Fruit fly (Drosophila melanogaster) whole organism, embryonic: Measurements from ENCODE around the gene Tmep.
A peak's percentile ranks its signal among the peaks of the same experiment; 100 is the strongest.

Source experiments
- Aef1 ChIP-seq: fragments of 200-800 bp; sonication (Bioruptor generic); IDR thresholded peaks from 3 replicates; pipeline ENCODE4 v1.3.6; 2022; ENCODE audit warnings: missing biosample characterization, missing genetic modification characterization
- Atf6 ChIP-seq: fragments of 200-800 bp; sonication (Bioruptor generic); IDR thresholded peaks from 2 replicates; pipeline ENCODE4 v1.3.6; 2022; ENCODE audit warnings: missing biosample characterization, missing genetic modification characterization
- B-H1 ChIP-seq: fragments of 200-800 bp; sonication (Bioruptor generic); IDR thresholded peaks from 3 replicates; pipeline ENCODE4 v1.3.6; 2022; ENCODE audit warnings: missing biosample characterization, missing genetic modification characterization
- CG10209 ChIP-seq: fragments of 200-800 bp; sonication (Bioruptor generic); optimal IDR thresholded peaks from 3 replicates; lab custom pipeline; 2017; ENCODE audit warnings: missing biosample characterization, mild to moderate bottlenecking, missing genetic modification characterization, missing genetic modification reagents
- CG10274 ChIP-seq: fragments of 200-800 bp; sonication (Bioruptor generic); optimal IDR thresholded peaks from 3 replicates; lab custom pipeline; 2017; ENCODE audit warnings: missing biosample characterization, mild to moderate bottlenecking, missing genetic modification characterization
- CG10321 ChIP-seq: fragments of 200-800 bp; sonication (Bioruptor generic); IDR thresholded peaks from 2 replicates; pipeline ENCODE4 v1.3.6; 2022; ENCODE audit warnings: missing biosample characterization, missing genetic modification characterization
- CG10959 ChIP-seq: fragments of 200-800 bp; sonication (Bioruptor generic); IDR thresholded peaks from 2 replicates; pipeline ENCODE4 v1.3.6; 2022; ENCODE audit warnings: missing biosample characterization, missing genetic modification characterization
- CG11085 ChIP-seq: fragments of 200-800 bp; sonication (Bioruptor generic); IDR thresholded peaks from 2 replicates; pipeline ENCODE4 v1.3.6; 2022; ENCODE audit warnings: missing biosample characterization, missing genetic modification characterization
- CG11504 ChIP-seq: fragments of 200-800 bp; sonication (Bioruptor generic); optimal IDR thresholded peaks from 3 replicates; lab custom pipeline; 2019; ENCODE audit warnings: missing biosample characterization, mild to moderate bottlenecking, missing genetic modification characterization, moderate library complexity
- CG11560 ChIP-seq: fragments of 200-800 bp; sonication (Bioruptor generic); IDR thresholded peaks from 3 replicates; pipeline ENCODE4 v1.3.6; 2022; ENCODE audit warnings: missing biosample characterization, missing genetic modification characterization
- CG14965 ChIP-seq: fragments of 200-800 bp; sonication (Bioruptor generic); optimal IDR thresholded peaks from 2 replicates; lab custom pipeline; 2016; ENCODE audit warnings: missing biosample characterization, missing genetic modification characterization, borderline replicate concordance
- CG15269 ChIP-seq: fragments of 200-800 bp; sonication (Bioruptor generic); optimal IDR thresholded peaks from 2 replicates; lab custom pipeline; 2018; ENCODE audit warnings: missing biosample characterization, mild to moderate bottlenecking, missing genetic modification characterization, moderate library complexity
- CG1529 ChIP-seq: fragments of 200-800 bp; sonication (Bioruptor generic); optimal IDR thresholded peaks from 3 replicates; lab custom pipeline; 2018; ENCODE audit warnings: missing biosample characterization, missing genetic modification characterization
- CG16813 ChIP-seq: fragments of 200-800 bp; sonication (Bioruptor generic); IDR thresholded peaks from 3 replicates; pipeline ENCODE4 v1.3.6; 2022; ENCODE audit warnings: missing biosample characterization, missing genetic modification characterization; ENCODE audit not compliant: partially characterized antibody
- CG17802 ChIP-seq: fragments of 200-800 bp; sonication (Bioruptor generic); optimal IDR thresholded peaks from 2 replicates; lab custom pipeline; 2018; ENCODE audit warnings: missing biosample characterization, mild to moderate bottlenecking, missing genetic modification characterization, moderate library complexity
- CG18764 ChIP-seq: fragments of 200-800 bp; sonication (Bioruptor generic); optimal IDR thresholded peaks from 3 replicates; lab custom pipeline; 2016; ENCODE audit warnings: missing biosample characterization, missing genetic modification characterization
- CG31224 ChIP-seq: fragments of 200-800 bp; sonication (Bioruptor generic); IDR thresholded peaks from 2 replicates; pipeline ENCODE4 v1.3.6; 2022; ENCODE audit warnings: missing biosample characterization, missing genetic modification characterization
- CG32772 ChIP-seq: fragments of 200-800 bp; sonication (Bioruptor generic); IDR thresholded peaks from 2 replicates; pipeline ENCODE4 v1.3.6; 2022; ENCODE audit warnings: missing biosample characterization, missing genetic modification characterization
- CG3407 ChIP-seq: fragments of 200-800 bp; sonication (Bioruptor generic); optimal IDR thresholded peaks from 2 replicates; lab custom pipeline; 2018; ENCODE audit warnings: missing biosample characterization, mild to moderate bottlenecking, missing genetic modification characterization
- CG8944 ChIP-seq: fragments of 200-800 bp; sonication (Bioruptor generic); optimal IDR thresholded peaks from 3 replicates; lab custom pipeline; 2016; ENCODE audit warnings: missing biosample characterization, missing genetic modification characterization
- CG9215 ChIP-seq: fragments of 200-800 bp; sonication (Bioruptor generic); IDR thresholded peaks from 2 replicates; pipeline ENCODE4 v1.3.6; 2022; ENCODE audit warnings: missing biosample characterization, missing genetic modification characterization
- Dek ChIP-seq: fragments of 200-800 bp; sonication (Bioruptor generic); optimal IDR thresholded peaks from 3 replicates; lab custom pipeline; 2019; ENCODE audit warnings: missing biosample characterization, mild to moderate bottlenecking, missing genetic modification characterization, moderate library complexity
- Dfd ChIP-seq, 2 experiments: fragments of >200 bp; optimal IDR thresholded peaks; 2 replicates each; lab custom pipeline; 2017; ENCODE audit warnings: missing biosample characterization in 2 of 2, missing genetic modification characterization in 2 of 2
- Gug ChIP-seq: fragments of 200-800 bp; sonication (Bioruptor generic); IDR thresholded peaks from 4 replicates; pipeline ENCODE4 v1.3.6; 2022; ENCODE audit warnings: missing biosample characterization, missing genetic modification characterization
- HLH3B ChIP-seq: fragments of 200-800 bp; sonication (Bioruptor generic); IDR thresholded peaks from 2 replicates; pipeline ENCODE4 v1.3.6; 2022; ENCODE audit warnings: missing biosample characterization, missing genetic modification characterization
- HLHmδ ChIP-seq: fragments of 200-800 bp; sonication (Bioruptor generic); optimal IDR thresholded peaks from 2 replicates; lab custom pipeline; 2018; ENCODE audit warnings: missing biosample characterization, mild to moderate bottlenecking, missing genetic modification characterization, moderate library complexity
- Hr3 ChIP-seq: fragments of 200-800 bp; sonication (Bioruptor generic); optimal IDR thresholded peaks from 3 replicates; lab custom pipeline; 2016; ENCODE audit warnings: missing biosample characterization, missing genetic modification characterization
- Lhr ChIP-seq: fragments of 200-800 bp; sonication (Bioruptor generic); optimal IDR thresholded peaks from 3 replicates; lab custom pipeline; 2017; ENCODE audit warnings: mild to moderate bottlenecking, missing biosample characterization, missing genetic modification reagents, missing genetic modification characterization
- PHDP ChIP-seq: fragments of 200-800 bp; sonication (Bioruptor generic); optimal IDR thresholded peaks from 3 replicates; lab custom pipeline; 2018; ENCODE audit warnings: missing biosample characterization, mild to moderate bottlenecking, missing genetic modification characterization, moderate library complexity
- Scr ChIP-seq: fragments of 200-800 bp; sonication (Bioruptor generic); IDR thresholded peaks from 2 replicates; pipeline ENCODE4 v1.3.6; 2022; ENCODE audit warnings: missing biosample characterization, missing genetic modification characterization; ENCODE audit not compliant: partially characterized antibody
- Sin3A ChIP-seq: fragments of >200 bp; optimal IDR thresholded peaks from 2 replicates; lab custom pipeline; 2018
- Sry-β ChIP-seq: fragments of 200-800 bp; sonication (Bioruptor generic); optimal IDR thresholded peaks from 2 replicates; lab custom pipeline; 2018; ENCODE audit warnings: missing biosample characterization, mild to moderate bottlenecking, missing genetic modification characterization, moderate library complexity
- Usf ChIP-seq: fragments of 200-800 bp; sonication (Bioruptor generic); optimal IDR thresholded peaks from 2 replicates; lab custom pipeline; 2017; ENCODE audit warnings: missing genotype, missing biosample characterization, missing genetic modification characterization
- bigmax ChIP-seq: fragments of 200-800 bp; sonication (Bioruptor generic); optimal IDR thresholded peaks from 2 replicates; lab custom pipeline; 2018; ENCODE audit warnings: missing biosample characterization, mild to moderate bottlenecking, missing genetic modification characterization
- cg ChIP-seq: fragments of 200-800 bp; sonication (Bioruptor generic); optimal IDR thresholded peaks from 3 replicates; lab custom pipeline; 2019; ENCODE audit warnings: missing biosample characterization, mild to moderate bottlenecking, missing genetic modification characterization, moderate library complexity
- emc ChIP-seq: fragments of 200-800 bp; sonication (Bioruptor generic); optimal IDR thresholded peaks from 2 replicates; lab custom pipeline; 2016; ENCODE audit warnings: missing biosample characterization, missing genetic modification characterization
- fd64A ChIP-seq: fragments of 200-800 bp; sonication (Bioruptor generic); optimal IDR thresholded peaks from 3 replicates; lab custom pipeline; 2018; ENCODE audit warnings: missing biosample characterization, mild to moderate bottlenecking, missing genetic modification characterization
- gcm2 ChIP-seq: fragments of 200-800 bp; sonication (Bioruptor generic); optimal IDR thresholded peaks from 2 replicates; lab custom pipeline; 2016; ENCODE audit warnings: missing biosample characterization, missing genetic modification characterization
- gem ChIP-seq: fragments of 200-800 bp; sonication (Bioruptor generic); optimal IDR thresholded peaks from 2 replicates; lab custom pipeline; 2019; ENCODE audit warnings: missing biosample characterization, mild to moderate bottlenecking, missing genetic modification characterization, moderate library complexity
- grau ChIP-seq: fragments of 200-800 bp; optimal IDR thresholded peaks from 3 replicates; lab custom pipeline; 2019; ENCODE audit warnings: missing biosample characterization, mild to moderate bottlenecking, missing genetic modification characterization, moderate library complexity
- jigr1 ChIP-seq: fragments of 200-800 bp; sonication (Bioruptor generic); IDR thresholded peaks from 3 replicates; pipeline ENCODE4 v1.3.6; 2022; ENCODE audit warnings: missing biosample characterization, missing genetic modification characterization
- jing ChIP-seq: fragments of 200-800 bp; sonication (Bioruptor generic); optimal IDR thresholded peaks from 2 replicates; lab custom pipeline; 2018; ENCODE audit warnings: missing biosample characterization, mild to moderate bottlenecking, missing genetic modification characterization
- kah ChIP-seq: fragments of 200-800 bp; sonication (Bioruptor generic); optimal IDR thresholded peaks from 2 replicates; lab custom pipeline; 2018; ENCODE audit warnings: missing biosample characterization, mild to moderate bottlenecking, missing genetic modification characterization
- lmd ChIP-seq: fragments of 200-800 bp; sonication (Bioruptor generic); IDR thresholded peaks from 2 replicates; pipeline ENCODE4 v1.3.6; 2022; ENCODE audit warnings: missing biosample characterization, missing genetic modification characterization
- lola ChIP-seq, 3 experiments: fragments of >200 bp in 2 of 3; fragments of 200-800 bp in 1 of 3; sonication (Bioruptor generic) in 1 of 3; optimal IDR thresholded peaks; 2 replicates each; lab custom pipeline; 2017 to 2019; ENCODE audit warnings: missing biosample characterization in 3 of 3, missing genetic modification characterization in 3 of 3, mild to moderate bottlenecking in 1 of 3, moderate library complexity in 1 of 3
- pb ChIP-seq: fragments of 200-800 bp; sonication (Bioruptor generic); optimal IDR thresholded peaks from 3 replicates; lab custom pipeline; 2016; ENCODE audit warnings: missing biosample characterization, missing genetic modification characterization
- sisA ChIP-seq: fragments of 200-800 bp; sonication (Bioruptor generic); IDR thresholded peaks from 2 replicates; pipeline ENCODE4 v1.3.6; 2022; ENCODE audit warnings: missing biosample characterization, missing genetic modification characterization
- tll ChIP-seq, 2 experiments: fragments of 200-800 bp in 1 of 2; fragments of >200 bp in 1 of 2; sonication (Bioruptor generic) in 1 of 2; optimal IDR thresholded peaks; 2 replicates each; lab custom pipeline; 2017 to 2019; ENCODE audit warnings: missing biosample characterization in 2 of 2, missing genetic modification characterization in 2 of 2, mild to moderate bottlenecking in 1 of 2, moderate library complexity in 1 of 2
- vnd ChIP-seq: fragments of 200-800 bp; sonication (Bioruptor generic); IDR thresholded peaks from 3 replicates; pipeline ENCODE4 v1.3.6; 2022; ENCODE audit warnings: missing biosample characterization, missing genetic modification characterization; ENCODE audit not compliant: partially characterized antibody
- wek ChIP-seq: fragments of 200-800 bp; sonication (Bioruptor generic); optimal IDR thresholded peaks from 3 replicates; lab custom pipeline; 2018; ENCODE audit warnings: missing biosample characterization, mild to moderate bottlenecking, missing genetic modification characterization, moderate library complexity
- zen2 ChIP-seq: fragments of 200-800 bp; sonication (Bioruptor generic); IDR thresholded peaks from 3 replicates; pipeline ENCODE4 v1.3.6; 2022; ENCODE audit warnings: missing biosample characterization, missing genetic modification characterization; ENCODE audit not compliant: partially characterized antibody

Tmep gene

DNA sequence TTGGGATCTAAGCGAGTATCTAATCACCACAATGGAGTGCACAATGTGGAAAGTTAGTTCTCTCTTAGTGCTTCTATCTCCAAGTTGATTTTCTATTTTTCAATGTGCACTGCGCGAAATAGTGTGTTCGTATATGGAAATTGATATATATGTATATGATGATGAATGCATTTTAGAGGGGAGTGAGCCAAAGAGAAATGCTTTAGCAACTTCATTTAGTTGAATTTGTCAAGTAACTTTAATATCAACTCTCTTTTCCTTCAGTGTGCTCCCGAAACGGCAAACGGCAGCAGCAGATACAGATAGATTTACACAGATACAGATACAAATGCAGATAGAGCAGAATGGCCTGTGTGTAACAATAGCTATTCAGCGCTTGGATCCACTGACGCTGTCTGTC is 15.0 kb downstream of the Tmep start (continued):
- TF ChIP-seq Gug (peak; percentile 44; the same call in 2 of the 4 replicates), tll (GFP tag; optimal IDR thresholded peaks at IDR 0.05; lab: Kevin White, UChicago) (no peak), gem (tag; lab: Kevin White, UChicago) (peak; percentile 78), CG8944 (GFP tag; lab: Kevin White, UChicago) (peak; percentile 53), Usf (GFP tag; lab: Kevin White, UChicago) (peak; percentile 11), CG10959 (GFP tag; lab: Robert Waterston, UW) (no peak), vnd (GFP tag; lab: Robert Waterston, UW) (no peak), CG32772 (GFP tag; lab: Robert Waterston, UW) (peak; percentile 65), CG10274 (GFP tag; lab: Kevin White, UChicago) (no peak), emc (no peak), CG18764 (GFP tag; lab: Kevin White, UChicago) (no peak), zen2 (no peak), jing (GFP tag; lab: Kevin White, UChicago) (peak; percentile 63), Aef1 (GFP tag; lab: Robert Waterston, UW) (0 out of 3 replicates have a peak, but pooled peaks have one; percentile 13), Atf6 (GFP tag; lab: Robert Waterston, UW) (peak; percentile 36; the same call in 1 of the 2 replicates), grau (tag; lab: Kevin White, UChicago) (peak; percentile 66), wek (GFP tag; lab: Kevin White, UChicago) (no peak), sisA (GFP tag; lab: Robert Waterston, UW) (peak; percentile 30; the same call in 1 of the 2 replicates), Sry-β (GFP tag; lab: Kevin White, UChicago) (no peak), CG11085 (GFP tag; lab: Robert Waterston, UW) (no peak), CG11560 (tag; lab: Robert Waterston, UW) (no peak), Dek (no peak), CG3407 (GFP tag; lab: Kevin White, UChicago) (no peak), HLHmδ (GFP tag; lab: Kevin White, UChicago) (no peak), CG14965 (GFP tag; lab: Kevin White, UChicago) (no peak), Dfd (GFP tag; optimal IDR thresholded peaks at IDR 0.05; lab: Kevin White, UChicago) (no peak), HLH3B (GFP tag; lab: Robert Waterston, UW) (no peak), lmd (GFP tag; lab: Robert Waterston, UW) (peak; percentile 61), CG10321 (GFP tag; lab: Robert Waterston, UW) (no peak), jigr1 (GFP tag; lab: Robert Waterston, UW) (no peak), CG16813 (GFP tag; lab: Robert Waterston, UW) (no peak), Sin3A (lab: Kevin White, UChicago) (no peak), CG11504 (no peak), CG15269 (tag; lab: Kevin White, UChicago) (peak; percentile 63), bigmax (GFP tag; lab: Kevin White, UChicago) (no peak), CG9215 (GFP tag; lab: Robert Waterston, UW) (no peak), fd64A (GFP tag; lab: Kevin White, UChicago) (no peak), CG10209 (GFP tag; lab: Kevin White, UChicago) (peak; percentile 69), gcm2 (GFP tag; lab: Kevin White, UChicago) (no peak), lola (GFP tag; optimal IDR thresholded peaks at IDR 0.05; lab: Kevin White, UChicago) (peak in 1 of 3 experiments; percentile 59), CG17802 (tag; lab: Kevin White, UChicago) (peak; percentile 22), Hr3 (GFP tag; lab: Kevin White, UChicago) (peak; percentile 63), CG1529 (GFP tag; lab: Kevin White, UChicago) (peak; percentile 61), kah (GFP tag; lab: Kevin White, UChicago) (no peak), Lhr (GFP tag; lab: Kevin White, UChicago) (peak; percentile 17), cg (peak; percentile 14), pb (no peak), CG31224 (GFP tag; lab: Robert Waterston, UW) (peak; percentile 27; the same call in 1 of the 2 replicates), Scr (no peak), B-H1 (GFP tag; lab: Robert Waterston, UW) (peak; percentile 36; the same call in 2 of the 3 replicates), PHDP (peak; percentile 62)
